Worm (Caenorhabditis elegans): ENCODE data around the gene F02E11.3.

DNA sequence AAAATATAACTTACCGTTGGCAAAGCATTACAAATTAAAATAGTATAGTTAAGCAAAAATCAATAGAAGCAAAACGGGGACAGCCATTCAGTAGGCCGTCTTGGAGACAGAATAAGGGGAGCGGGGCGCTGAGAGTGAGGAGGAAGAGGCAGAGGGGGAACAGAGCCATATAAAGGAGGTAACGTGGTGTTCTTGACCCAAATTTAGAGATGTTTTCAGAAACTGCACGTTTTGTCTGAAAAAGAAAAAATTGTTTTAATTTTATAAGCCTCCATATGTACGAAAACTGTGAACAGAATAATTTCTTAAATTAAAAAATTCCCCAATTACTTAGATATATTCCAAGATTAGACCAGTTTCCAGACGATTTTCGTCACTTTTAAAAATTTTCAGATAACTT, 38.6 kb upstream of the F02E11.3 start, which contains the start of gene F39E9.6:
- TF ChIP-seq ztf-4 (tag; optimal IDR thresholded peaks at IDR 0.05): no peak
- no peak for TF ChIP-seq snpc-4 (tag; optimal IDR thresholded peaks at IDR 0.05)
- no peak for TF ChIP-seq ztf-1 (GFP tag; conservative IDR thresholded peaks at IDR 0.05)
- no peak for TF ChIP-seq ama-1 (optimal IDR thresholded peaks at IDR 0.05)
- TF ChIP-seq nhr-77 (tag; optimal IDR thresholded peaks at IDR 0.05): no peak
- TF ChIP-seq lin-11 (tag; optimal IDR thresholded peaks at IDR 0.05): no peak
- TF ChIP-seq ztf-11 (tag; optimal IDR thresholded peaks at IDR 0.05): no peak
- TF ChIP-seq unc-62 (GFP tag; optimal IDR thresholded peaks at IDR 0.05): no peak
- no peak for TF ChIP-seq ZK546.5 (tag; optimal IDR thresholded peaks at IDR 0.05)
- no peak for TF ChIP-seq fos-1 (tag; optimal IDR thresholded peaks at IDR 0.05)
- TF ChIP-seq F13H6.1 (tag; optimal IDR thresholded peaks at IDR 0.05): no peak
- TF ChIP-seq nhr-237 (tag; optimal IDR thresholded peaks at IDR 0.05): no peak
- no peak for TF ChIP-seq sma-3 (GFP tag; optimal IDR thresholded peaks at IDR 0.05)
- no peak for TF ChIP-seq zag-1 (tag; optimal IDR thresholded peaks at IDR 0.05)
